Worm (Caenorhabditis elegans) whole organism, L1 larva: ENCODE measurements around the gene nspg-12.
A peak's percentile ranks its signal among the peaks of the same experiment; 100 is the strongest.

ENCODE experiments used
- alr-1 ChIP-seq: fragments of 200-800 bp; sonication (Bioruptor generic); optimal IDR thresholded peaks from 2 replicates; lab custom pipeline; 2018; ENCODE audit warnings: borderline replicate concordance, mild to moderate bottlenecking, missing genetic modification characterization, missing compliant biosample characterization
- blmp-1 ChIP-seq: fragments of 150-350 bp; optimal IDR thresholded peaks from 2 replicates; lab custom pipeline; 2014; ENCODE audit warnings: missing biosample characterization, missing genetic modification characterization
- ceh-8 ChIP-seq: fragments of 200-800 bp; sonication (Bioruptor generic); optimal IDR thresholded peaks from 2 replicates; lab custom pipeline; 2018; ENCODE audit warnings: mild to moderate bottlenecking, missing genetic modification characterization, moderate library complexity, missing compliant biosample characterization
- ceh-82 ChIP-seq, 3 experiments: fragments of 150-350 bp in 1 of 3; sonication (generic microtip) in 2 of 3; optimal IDR thresholded peaks; 2 replicates each; lab custom pipeline; 2014 to 2017; ENCODE audit warnings: missing biosample characterization in 3 of 3, missing genetic modification characterization in 3 of 3
- ceh-90 ChIP-seq: sonication (generic microtip); optimal IDR thresholded peaks from 2 replicates; lab custom pipeline; 2016; ENCODE audit warnings: missing genetic modification characterization, missing compliant biosample characterization
- dpl-1 ChIP-seq, 3 experiments: fragments of 150-350 bp in 2 of 3; sonication (generic microtip) in 1 of 3; optimal IDR thresholded peaks; 2 replicates each; lab custom pipeline; 2014 to 2017; ENCODE audit warnings: missing biosample characterization in 3 of 3, missing genetic modification characterization in 3 of 3, missing genetic modification reagents in 3 of 3
- efl-3 ChIP-seq: fragments of 200-800 bp; sonication (Bioruptor generic); optimal IDR thresholded peaks from 2 replicates; lab custom pipeline; 2018; ENCODE audit warnings: mild to moderate bottlenecking, missing genetic modification characterization, missing compliant biosample characterization
- egl-13 ChIP-seq: sonication (generic microtip); optimal IDR thresholded peaks from 2 replicates; lab custom pipeline; 2016; ENCODE audit warnings: missing genotype, missing genetic modification reagents, missing genetic modification characterization, missing compliant biosample characterization
- egl-27 ChIP-seq, 2 experiments: fragments of 150-350 bp in 1 of 2; sonication (generic microtip); optimal IDR thresholded peaks; 3 replicates each; lab custom pipeline; 2017 to 2018; ENCODE audit warnings: missing biosample characterization in 2 of 2, missing genetic modification characterization in 2 of 2, missing genetic modification reagents in 2 of 2
- elt-3 ChIP-seq, 6 experiments: fragments of 150-350 bp in 1 of 6; sonication (generic microtip); optimal IDR thresholded peaks; 2 replicates each; lab custom pipeline; 2017 to 2018; ENCODE audit warnings: missing biosample characterization in 6 of 6, missing genetic modification characterization in 6 of 6, inconsistent platforms in 1 of 6
- fkh-10 ChIP-seq: sonication (generic microtip); optimal IDR thresholded peaks from 2 replicates; lab custom pipeline; 2017; ENCODE audit warnings: missing biosample characterization, missing genetic modification reagents, missing genetic modification characterization
- fkh-8 ChIP-seq: sonication (generic microtip); optimal IDR thresholded peaks from 2 replicates; lab custom pipeline; 2016; ENCODE audit warnings: mild to moderate bottlenecking, missing genetic modification characterization, missing compliant biosample characterization
- fos-1 ChIP-seq: fragments of 150-350 bp; optimal IDR thresholded peaks from 2 replicates; lab custom pipeline; 2014; ENCODE audit warnings: missing biosample characterization, missing genetic modification characterization
- hlh-17 ChIP-seq: fragments of 200-800 bp; sonication (Bioruptor generic); optimal IDR thresholded peaks from 2 replicates; lab custom pipeline; 2018; ENCODE audit warnings: missing genetic modification characterization, mild to moderate bottlenecking, missing compliant biosample characterization, moderate library complexity, borderline replicate concordance
- lin-14 ChIP-seq: fragments of 200-800 bp; sonication (Bioruptor generic); optimal IDR thresholded peaks from 2 replicates; lab custom pipeline; 2018; ENCODE audit warnings: mild to moderate bottlenecking, missing genetic modification characterization, moderate library complexity, missing compliant biosample characterization
- lin-35 ChIP-seq, 2 experiments: fragments of 150-350 bp; optimal IDR thresholded peaks; 2 replicates each; lab custom pipeline; 2014; ENCODE audit warnings: missing biosample characterization in 2 of 2, missing genetic modification characterization in 2 of 2, missing genetic modification reagents in 2 of 2
- lir-3 ChIP-seq: sonication (generic microtip); optimal IDR thresholded peaks from 2 replicates; lab custom pipeline; 2016; ENCODE audit warnings: mild to moderate bottlenecking, missing genetic modification characterization, moderate library complexity, missing compliant biosample characterization; ENCODE audit not compliant: poor library complexity
- lsy-2 ChIP-seq, 2 experiments: fragments of 150-350 bp; optimal IDR thresholded peaks; 2 replicates each; lab custom pipeline; 2014; ENCODE audit warnings: missing biosample characterization in 2 of 2, missing genetic modification characterization in 2 of 2
- nhr-19 ChIP-seq: fragments of 200-800 bp; sonication (Bioruptor generic); conservative IDR thresholded peaks from 2 replicates; pipeline ENCODE4 v1.3.6; 2022; ENCODE audit warnings: missing genetic modification characterization, missing compliant biosample characterization
- nhr-20 ChIP-seq: sonication (generic microtip); optimal IDR thresholded peaks from 2 replicates; lab custom pipeline; 2016; ENCODE audit warnings: mild to moderate bottlenecking, missing genetic modification characterization, missing compliant biosample characterization
- nhr-47 ChIP-seq: sonication (generic microtip); optimal IDR thresholded peaks from 2 replicates; lab custom pipeline; 2016; ENCODE audit warnings: mild to moderate bottlenecking, missing genetic modification characterization, moderate library complexity, missing compliant biosample characterization
- nhr-71 ChIP-seq: sonication (generic microtip); optimal IDR thresholded peaks from 2 replicates; lab custom pipeline; 2016; ENCODE audit warnings: mild to moderate bottlenecking, missing genetic modification characterization, moderate library complexity, missing compliant biosample characterization
- nhr-77 ChIP-seq: fragments of 150-350 bp; optimal IDR thresholded peaks from 2 replicates; lab custom pipeline; 2014; ENCODE audit warnings: missing biosample characterization, missing genetic modification characterization
- nhr-84 ChIP-seq: sonication (generic microtip); optimal IDR thresholded peaks from 2 replicates; lab custom pipeline; 2017; ENCODE audit warnings: missing biosample characterization, missing genetic modification characterization
- nhr-85 ChIP-seq: sonication (generic microtip); peaks from one replicate; lab custom pipeline; 2016; ENCODE audit warnings: missing genetic modification characterization, inconsistent platforms, missing compliant biosample characterization
- nhr-90 ChIP-seq: sonication (generic microtip); optimal IDR thresholded peaks from 2 replicates; lab custom pipeline; 2016; ENCODE audit warnings: mild to moderate bottlenecking, missing genetic modification characterization, missing compliant biosample characterization; ENCODE audit not compliant: poor library complexity
- pag-3 ChIP-seq: sonication (generic microtip); optimal IDR thresholded peaks from 2 replicates; lab custom pipeline; 2017; ENCODE audit warnings: missing genetic modification characterization, mild to moderate bottlenecking, missing compliant biosample characterization, antibody characterized with exemption, borderline replicate concordance; ENCODE audit not compliant: insufficient read depth
- pax-3 ChIP-seq: fragments of 200-800 bp; sonication (Bioruptor generic); optimal IDR thresholded peaks from 2 replicates; lab custom pipeline; 2018; ENCODE audit warnings: mild to moderate bottlenecking, missing genetic modification characterization, moderate library complexity, missing compliant biosample characterization
- pqm-1 ChIP-seq: sonication (generic microtip); optimal IDR thresholded peaks from 3 replicates; lab custom pipeline; 2017; ENCODE audit warnings: missing biosample characterization, missing genetic modification characterization
- rnt-1 ChIP-seq: sonication (generic microtip); optimal IDR thresholded peaks from 2 replicates; lab custom pipeline; 2016; ENCODE audit warnings: mild to moderate bottlenecking, missing genetic modification characterization, moderate library complexity, missing compliant biosample characterization
- skn-1 ChIP-seq: fragments of 150-350 bp; optimal IDR thresholded peaks from 2 replicates; lab custom pipeline; 2014; ENCODE audit warnings: missing biosample characterization, missing genetic modification characterization
- snpc-4 ChIP-seq: fragments of 150-350 bp; optimal IDR thresholded peaks from 2 replicates; lab custom pipeline; 2014; ENCODE audit warnings: missing biosample characterization, missing genetic modification characterization
- snu-23 ChIP-seq: sonication (generic microtip); optimal IDR thresholded peaks from 2 replicates; lab custom pipeline; 2016; ENCODE audit warnings: missing genetic modification characterization, missing compliant biosample characterization
- sup-37 ChIP-seq: fragments of 200-800 bp; sonication (Bioruptor generic); optimal IDR thresholded peaks from 2 replicates; lab custom pipeline; 2018; ENCODE audit warnings: mild to moderate bottlenecking, missing genetic modification characterization, missing compliant biosample characterization
- swsn-7 ChIP-seq: sonication (generic microtip); optimal IDR thresholded peaks from 2 replicates; lab custom pipeline; 2016; ENCODE audit warnings: missing genetic modification characterization, missing compliant biosample characterization
- tbx-2 ChIP-seq: sonication (generic microtip); optimal IDR thresholded peaks from 2 replicates; lab custom pipeline; 2016; ENCODE audit warnings: missing genetic modification characterization, missing compliant biosample characterization
- unc-62 ChIP-seq: fragments of 150-350 bp; optimal IDR thresholded peaks from 2 replicates; lab custom pipeline; 2014; ENCODE audit warnings: missing biosample characterization, missing genetic modification reagents, missing genetic modification characterization
- unc-86 ChIP-seq: sonication (generic microtip); optimal IDR thresholded peaks from 2 replicates; lab custom pipeline; 2016; ENCODE audit warnings: missing genetic modification characterization, missing compliant biosample characterization

The nspg-12 gene

DNA sequence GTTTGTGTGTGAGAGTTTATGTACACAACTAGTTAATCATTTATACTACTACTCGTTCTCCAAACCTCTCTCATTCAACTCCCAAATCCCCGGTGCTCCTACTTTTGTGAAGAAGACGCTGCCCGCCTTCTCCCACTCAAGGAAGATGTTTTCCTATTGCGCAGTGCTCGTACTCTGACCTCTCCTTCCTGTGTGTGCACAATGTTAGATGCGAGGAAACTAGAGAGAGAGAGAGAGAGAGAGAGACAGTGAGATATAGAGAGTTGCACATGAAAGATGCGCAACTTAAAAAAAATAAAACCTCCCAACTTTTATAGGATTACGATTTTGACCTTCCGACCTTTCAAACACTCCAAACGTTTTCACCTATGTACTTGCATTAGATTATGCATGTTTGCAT is 46.6 kb upstream of the nspg-12 start:
- TF ChIP-seq lin-14 (GFP tag; lab: Kevin White, UChicago) (peak; percentile 87), nhr-77 (peak; percentile 17), ceh-90 (tag; lab: Kevin White, UChicago) (no peak), nhr-71 (tag; lab: Kevin White, UChicago) (peak; percentile 53), egl-27 (tag; optimal IDR thresholded peaks at IDR 0.05; lab: Kevin White, UChicago) (no peak), swsn-7 (tag; lab: Kevin White, UChicago) (peak; percentile 45), lsy-2 (tag; optimal IDR thresholded peaks at IDR 0.05; lab: Kevin White, UChicago) (peak; percentile 16 to 31), egl-13 (tag; lab: Kevin White, UChicago) (no peak), rnt-1 (tag; lab: Kevin White, UChicago) (peak; percentile 34), fkh-10 (peak; percentile 80), sup-37 (GFP tag; lab: Kevin White, UChicago) (peak; percentile 12), nhr-90 (no peak), dpl-1 (GFP tag; optimal IDR thresholded peaks at IDR 0.05; lab: Kevin White, UChicago) (no peak), ceh-82 (tag; optimal IDR thresholded peaks at IDR 0.05; lab: Kevin White, UChicago) (peak; percentile 7 to 36 (median 29)), unc-86 (tag; lab: Kevin White, UChicago) (peak; percentile 6), nhr-19 (GFP tag; lab: Robert Waterston, UW) (peak; percentile 36), tbx-2 (tag; lab: Kevin White, UChicago) (peak; percentile 53), lir-3 (tag; lab: Kevin White, UChicago) (no peak), nhr-85 (tag; lab: Kevin White, UChicago) (no peak), fkh-8 (peak; percentile 2), lin-35 (GFP tag; optimal IDR thresholded peaks at IDR 0.05; lab: Kevin White, UChicago) (peak in 1 of 2 experiments; percentile 0), nhr-84 (tag; lab: Kevin White, UChicago) (no peak), skn-1 (tag; lab: Kevin White, UChicago) (peak; percentile 8)

DNA sequence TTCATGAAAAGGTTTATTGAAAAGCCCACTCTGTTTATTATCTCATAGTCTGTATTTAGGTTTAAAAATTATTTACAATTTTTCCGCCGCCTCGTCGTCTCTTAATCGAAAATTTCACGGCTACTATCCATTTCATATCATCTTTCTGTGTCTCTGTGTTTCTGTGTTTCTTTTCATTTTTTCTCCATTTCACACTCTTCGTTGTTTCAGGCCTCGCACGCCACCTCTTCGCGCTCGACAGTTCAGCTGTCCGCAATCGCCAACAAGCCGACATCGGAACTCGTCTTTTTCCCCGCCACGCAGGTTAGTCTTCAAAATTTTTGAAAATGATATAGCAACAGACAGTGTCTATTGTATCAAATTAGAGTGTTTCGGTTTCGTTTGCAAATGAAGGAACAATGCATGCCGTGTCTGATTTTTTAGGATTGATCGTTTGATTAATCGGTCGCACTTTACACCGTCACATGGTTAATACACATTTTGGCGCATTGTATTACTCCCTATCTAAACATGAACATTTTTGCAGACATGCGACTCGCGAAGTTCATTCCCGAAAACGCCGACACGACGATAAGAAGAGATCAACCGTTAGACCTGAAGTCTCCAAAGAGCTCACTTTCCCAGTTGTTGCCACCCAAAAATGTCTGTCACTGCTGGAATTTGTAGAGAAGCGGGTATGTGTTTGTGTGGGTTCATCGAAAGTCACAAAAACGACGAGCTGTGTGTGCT is 46.0 kb upstream of the nspg-12 start:
- TF ChIP-seq nhr-90 (peak; percentile 9), nhr-85 (tag; lab: Kevin White, UChicago) (peak; percentile 77), lin-35 (GFP tag; optimal IDR thresholded peaks at IDR 0.05; lab: Kevin White, UChicago) (peak in 1 of 2 experiments; percentile 29), unc-62 (GFP tag; lab: Kevin White, UChicago) (no peak), nhr-19 (GFP tag; lab: Robert Waterston, UW) (peak; percentile 21; the same call in 1 of the 2 replicates), blmp-1 (tag; lab: Kevin White, UChicago) (peak; percentile 57), efl-3 (no peak), fos-1 (tag; lab: Kevin White, UChicago) (no peak), hlh-17 (GFP tag; lab: Kevin White, UChicago) (no peak), nhr-20 (peak; percentile 25), pqm-1 (tag; lab: Kevin White, UChicago) (no peak)

DNA sequence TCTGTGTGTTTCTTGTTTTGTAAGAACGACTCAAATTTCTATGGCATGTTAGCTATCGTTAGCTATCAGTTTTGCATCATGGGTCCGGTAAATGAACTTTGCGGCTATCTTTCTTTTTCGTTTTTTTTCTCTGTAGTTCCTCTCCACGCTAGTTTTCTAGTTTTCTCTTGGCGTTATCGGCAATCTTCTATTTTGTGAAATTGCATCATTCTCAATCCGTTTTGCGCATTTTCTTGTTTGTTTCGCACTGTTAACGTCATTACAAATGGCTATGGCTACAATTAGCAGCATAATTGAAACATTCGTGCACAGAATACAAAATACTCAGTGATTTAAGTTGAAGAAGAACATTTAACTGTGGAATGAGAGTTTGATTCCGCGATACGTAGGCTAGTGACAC is 44.1 kb upstream of the nspg-12 start:
- TF ChIP-seq pag-3 (tag; lab: Kevin White, UChicago) (no peak), nhr-20 (peak; percentile 39), ceh-8 (GFP tag; lab: Kevin White, UChicago) (no peak), blmp-1 (tag; lab: Kevin White, UChicago) (peak; percentile 39), snu-23 (GFP tag; lab: Kevin White, UChicago) (peak; percentile 18), lin-14 (GFP tag; lab: Kevin White, UChicago) (peak; percentile 29), nhr-47 (tag; lab: Kevin White, UChicago) (no peak), pax-3 (tag; lab: Kevin White, UChicago) (no peak), snpc-4 (tag; lab: Kevin White, UChicago) (no peak), elt-3 (tag; optimal IDR thresholded peaks at IDR 0.05; lab: Kevin White, UChicago) (peak in 1 of 6 experiments; percentile 35), alr-1 (tag; lab: Kevin White, UChicago) (no peak)
